Fruit fly (Drosophila melanogaster): ENCODE data around the gene Mst98Cb.

Gene Mst98Cb

dm6 chr3R:28326150-28326965, 33.8 kb downstream of the Mst98Cb start (continued):
- TF ChIP-seq CG8632 (GFP tag; optimal IDR thresholded peaks at IDR 0.05) (peak; percentile 100), CG3919 (GFP tag; optimal IDR thresholded peaks at IDR 0.05) (peak; percentile 100), Hr39 (GFP tag; optimal IDR thresholded peaks at IDR 0.05) (peak; percentile 100), eg (GFP tag; IDR thresholded peaks at IDR 0.05) (no peak), OdsH (GFP tag; optimal IDR thresholded peaks at IDR 0.05) (peak; percentile 100), CG6276 (GFP tag; optimal IDR thresholded peaks at IDR 0.05) (peak; percentile 100), cyc (GFP tag; optimal IDR thresholded peaks at IDR 0.05) (peak; percentile 100), ss (GFP tag; optimal IDR thresholded peaks at IDR 0.05) (peak; percentile 100), CG11762 (GFP tag; optimal IDR thresholded peaks at IDR 0.05; ENCODE audit: insufficient read depth) (peak; percentile 99), Sox14 (GFP tag; optimal IDR thresholded peaks at IDR 0.05) (peak; percentile 100), lz (GFP tag; optimal IDR thresholded peaks at IDR 0.05) (peak; percentile 100), achi (GFP tag; optimal IDR thresholded peaks at IDR 0.05) (peak; percentile 99), dac (GFP tag; optimal IDR thresholded peaks at IDR 0.05) (peak; percentile 100), salr (GFP tag; optimal IDR thresholded peaks at IDR 0.05) (peak; percentile 100), CG32006 (GFP tag; optimal IDR thresholded peaks at IDR 0.05) (peak; percentile 100), CG11902 (GFP tag; optimal IDR thresholded peaks at IDR 0.05) (peak; percentile 99), CG16779 (tag; optimal IDR thresholded peaks at IDR 0.05) (peak; percentile 100), Hr4 (GFP tag; optimal IDR thresholded peaks at IDR 0.05) (peak; percentile 100), dsx (GFP tag; optimal IDR thresholded peaks at IDR 0.05; ENCODE audit: poor library complexity, severe bottlenecking) (peak; percentile 100), svp (GFP tag) (peak; percentile 100), CG4318 (GFP tag; optimal IDR thresholded peaks at IDR 0.05) (peak; percentile 100), CG34406 (GFP tag; optimal IDR thresholded peaks at IDR 0.05) (peak; percentile 100), Lpt (GFP tag; optimal IDR thresholded peaks at IDR 0.05) (peak; percentile 100), CG8119 (GFP tag; IDR thresholded peaks at IDR 0.05) (no peak), net (GFP tag; optimal IDR thresholded peaks at IDR 0.05) (peak; percentile 100), fkh (GFP tag; optimal IDR thresholded peaks at IDR 0.05) (peak; percentile 96), topi (GFP tag; optimal IDR thresholded peaks at IDR 0.05) (peak; percentile 100), Met (GFP tag; optimal IDR thresholded peaks at IDR 0.05) (peak; percentile 100), CG6163 (GFP tag; IDR thresholded peaks at IDR 0.05) (no peak), CG9139 (GFP tag; optimal IDR thresholded peaks at IDR 0.05) (peak; percentile 100), spab (GFP tag; optimal IDR thresholded peaks at IDR 0.05) (peak; percentile 100), CG15336 (GFP tag; IDR thresholded peaks at IDR 0.05) (no peak), Eip93F (GFP tag; optimal IDR thresholded peaks at IDR 0.05) (peak; percentile 99), Eip75B (GFP tag; optimal IDR thresholded peaks at IDR 0.05) (peak; percentile 100), Blimp-1 (GFP tag; optimal IDR thresholded peaks at IDR 0.05) (peak; percentile 97), CG8319 (GFP tag; optimal IDR thresholded peaks at IDR 0.05) (peak; percentile 100), vri (GFP tag; optimal IDR thresholded peaks at IDR 0.05) (peak; percentile 100)

- TF ChIP-seq Ets96B (tag; optimal IDR thresholded peaks at IDR 0.05), result peak; percentile 0
- TF ChIP-seq achi (GFP tag; optimal IDR thresholded peaks at IDR 0.05), result peak; percentile 44
- TF ChIP-seq CG11902 (GFP tag; optimal IDR thresholded peaks at IDR 0.05), result no peak
- peak; percentile 27 for TF ChIP-seq Sox102F (GFP tag; optimal IDR thresholded peaks at IDR 0.05)
- no peak for TF ChIP-seq Ets21C (GFP tag; optimal IDR thresholded peaks at IDR 0.05)
- peak; percentile 47 for TF ChIP-seq CG34406 (GFP tag; optimal IDR thresholded peaks at IDR 0.05)
- no peak for TF ChIP-seq CG7368 (GFP tag; optimal IDR thresholded peaks at IDR 0.05)
- TF ChIP-seq CG15336 (GFP tag; IDR thresholded peaks at IDR 0.05), result no peak
- no peak for TF ChIP-seq Lpt (GFP tag; optimal IDR thresholded peaks at IDR 0.05)
- TF ChIP-seq fd59A (GFP tag; optimal IDR thresholded peaks at IDR 0.05), result no peak
- no peak for TF ChIP-seq dsx (GFP tag; optimal IDR thresholded peaks at IDR 0.05; ENCODE audit: poor library complexity, severe bottlenecking)
- peak; percentile 40 for TF ChIP-seq acj6 (GFP tag; optimal IDR thresholded peaks at IDR 0.05)
- TF ChIP-seq CG32006 (GFP tag; optimal IDR thresholded peaks at IDR 0.05), result peak; percentile 38
- TF ChIP-seq spab (GFP tag; optimal IDR thresholded peaks at IDR 0.05), result no peak
- TF ChIP-seq Sox15 (GFP tag; optimal IDR thresholded peaks at IDR 0.05), result peak; percentile 36
- no peak for TF ChIP-seq fd85E (GFP tag; optimal IDR thresholded peaks at IDR 0.05)
- peak; percentile 28 for TF ChIP-seq CG10669 (GFP tag; optimal IDR thresholded peaks at IDR 0.05)
- TF ChIP-seq CG8632 (GFP tag; optimal IDR thresholded peaks at IDR 0.05), result peak; percentile 54
- no peak for TF ChIP-seq CG16779 (tag; optimal IDR thresholded peaks at IDR 0.05)
- TF ChIP-seq CG1621 (tag; optimal IDR thresholded peaks at IDR 0.05), result no peak
- TF ChIP-seq cyc (GFP tag; optimal IDR thresholded peaks at IDR 0.05), result no peak
- no peak for TF ChIP-seq vri (GFP tag; optimal IDR thresholded peaks at IDR 0.05)
- TF ChIP-seq Eip75B (GFP tag; optimal IDR thresholded peaks at IDR 0.05), result peak; percentile 28
- no peak for TF ChIP-seq CG10631 (GFP tag; optimal IDR thresholded peaks at IDR 0.05)
- TF ChIP-seq CG11762 (GFP tag; optimal IDR thresholded peaks at IDR 0.05; ENCODE audit: insufficient read depth), result no peak
Measured at dm6 chr3R:28327132-28327531, 34.5 kb downstream of the Mst98Cb start.

Data from whole organism, prepupa.